Fruit fly (Drosophila melanogaster) whole organism, embryonic: ENCODE data around the gene Gnmt.

Source experiments
- Aef1 ChIP-seq: fragments of 200-800 bp; sonication (Bioruptor generic); IDR thresholded peaks from 3 replicates; pipeline ENCODE4 v1.3.6; 2022; ENCODE audit warnings: missing biosample characterization, missing genetic modification characterization
- Atf-2 ChIP-seq: fragments of 200-800 bp; sonication (Bioruptor generic); optimal IDR thresholded peaks from 2 replicates; lab custom pipeline; 2016; ENCODE audit warnings: missing biosample characterization, missing genetic modification characterization
- CG10267 ChIP-seq: fragments of 200-800 bp; sonication (Bioruptor generic); optimal IDR thresholded peaks from 2 replicates; lab custom pipeline; 2018; ENCODE audit warnings: missing biosample characterization, mild to moderate bottlenecking, missing genetic modification characterization, moderate library complexity
- CG10543 ChIP-seq: fragments of 200-800 bp; sonication (Bioruptor generic); optimal IDR thresholded peaks from 3 replicates; lab custom pipeline; 2017; ENCODE audit warnings: missing biosample characterization, mild to moderate bottlenecking, missing genetic modification characterization, moderate library complexity
- CG10565 ChIP-seq: fragments of 200-800 bp; sonication (Bioruptor generic); optimal IDR thresholded peaks from 3 replicates; lab custom pipeline; 2016; ENCODE audit warnings: missing biosample characterization, mild to moderate bottlenecking, missing genetic modification characterization
- CG10979 ChIP-seq: fragments of 200-800 bp; sonication (Bioruptor generic); optimal IDR thresholded peaks from 2 replicates; lab custom pipeline; 2018; ENCODE audit warnings: missing biosample characterization, mild to moderate bottlenecking, missing genetic modification characterization, moderate library complexity
- CG12299 ChIP-seq: fragments of 200-800 bp; sonication (Bioruptor generic); optimal IDR thresholded peaks from 2 replicates; lab custom pipeline; 2018; ENCODE audit warnings: missing biosample characterization, mild to moderate bottlenecking, missing genetic modification characterization
- CG12391 ChIP-seq: fragments of 200-800 bp; sonication (Bioruptor generic); optimal IDR thresholded peaks from 3 replicates; lab custom pipeline; 2018; ENCODE audit warnings: missing biosample characterization, mild to moderate bottlenecking, missing genetic modification characterization, moderate library complexity
- CG13624 ChIP-seq: fragments of 200-800 bp; sonication (Bioruptor generic); optimal IDR thresholded peaks from 2 replicates; lab custom pipeline; 2016; ENCODE audit warnings: missing biosample characterization, missing genetic modification characterization
- CG15514 ChIP-seq: fragments of 200-800 bp; sonication (Bioruptor generic); optimal IDR thresholded peaks from 3 replicates; lab custom pipeline; 2017; ENCODE audit warnings: missing biosample characterization, missing genetic modification characterization, mild to moderate bottlenecking, moderate library complexity, missing genetic modification reagents
- CG16813 ChIP-seq: fragments of 200-800 bp; sonication (Bioruptor generic); IDR thresholded peaks from 3 replicates; pipeline ENCODE4 v1.3.6; 2022; ENCODE audit warnings: missing biosample characterization, missing genetic modification characterization; ENCODE audit not compliant: partially characterized antibody
- CG18262 ChIP-seq: fragments of 200-800 bp; optimal IDR thresholded peaks from 3 replicates; lab custom pipeline; 2019; ENCODE audit warnings: missing biosample characterization, mild to moderate bottlenecking, missing genetic modification characterization, moderate library complexity
- CG1832 ChIP-seq: fragments of 200-800 bp; sonication (Bioruptor generic); optimal IDR thresholded peaks from 2 replicates; lab custom pipeline; 2017; ENCODE audit warnings: missing biosample characterization, mild to moderate bottlenecking, missing genetic modification characterization, inconsistent platforms
- CG2116 ChIP-seq: fragments of 200-800 bp; sonication (Bioruptor generic); optimal IDR thresholded peaks from 3 replicates; lab custom pipeline; 2018; ENCODE audit warnings: missing biosample characterization, mild to moderate bottlenecking, missing genetic modification characterization
- CG34224 ChIP-seq: fragments of 200-800 bp; sonication (Bioruptor generic); IDR thresholded peaks from 3 replicates; pipeline ENCODE4 v1.3.6; 2022; ENCODE audit warnings: missing biosample characterization, missing genetic modification characterization; ENCODE audit not compliant: partially characterized antibody
- CG34376 ChIP-seq: fragments of 200-800 bp; sonication (Bioruptor generic); optimal IDR thresholded peaks from 2 replicates; lab custom pipeline; 2018; ENCODE audit warnings: missing biosample characterization, mild to moderate bottlenecking, missing genetic modification characterization
- CG4360 ChIP-seq: fragments of 200-800 bp; sonication (Bioruptor generic); IDR thresholded peaks from 2 replicates; pipeline ENCODE4 v1.3.6; 2022; ENCODE audit warnings: missing biosample characterization, missing genetic modification characterization
- CG7372 ChIP-seq: fragments of 200-800 bp; sonication (Bioruptor generic); IDR thresholded peaks from 2 replicates; pipeline ENCODE4 v1.3.6; 2022; ENCODE audit warnings: missing biosample characterization, missing genetic modification characterization
- CG9215 ChIP-seq: fragments of 200-800 bp; sonication (Bioruptor generic); IDR thresholded peaks from 2 replicates; pipeline ENCODE4 v1.3.6; 2022; ENCODE audit warnings: missing biosample characterization, missing genetic modification characterization
- CG9797 ChIP-seq: fragments of 200-800 bp; sonication (Bioruptor generic); optimal IDR thresholded peaks from 3 replicates; lab custom pipeline; 2018; ENCODE audit warnings: missing biosample characterization, mild to moderate bottlenecking, missing genetic modification characterization
- CoRest ChIP-seq: fragments of 200-800 bp; sonication (Bioruptor generic); optimal IDR thresholded peaks from 3 replicates; lab custom pipeline; 2018; ENCODE audit warnings: missing biosample characterization, mild to moderate bottlenecking, missing genetic modification characterization, moderate library complexity
- Hmr ChIP-seq: fragments of 200-800 bp; sonication (Bioruptor generic); optimal IDR thresholded peaks from 3 replicates; lab custom pipeline; 2017; ENCODE audit warnings: mild to moderate bottlenecking, missing biosample characterization, missing genetic modification reagents, missing genetic modification characterization
- Lhr ChIP-seq: fragments of 200-800 bp; sonication (Bioruptor generic); optimal IDR thresholded peaks from 3 replicates; lab custom pipeline; 2017; ENCODE audit warnings: mild to moderate bottlenecking, missing biosample characterization, missing genetic modification reagents, missing genetic modification characterization
- MBD-R2 ChIP-seq: fragments of 200-800 bp; sonication (Bioruptor generic); IDR thresholded peaks from 2 replicates; pipeline ENCODE4 v1.3.6; 2022; ENCODE audit warnings: missing biosample characterization, missing genetic modification characterization
- MESR4 ChIP-seq: fragments of 200-800 bp; sonication (Bioruptor generic); optimal IDR thresholded peaks from 2 replicates; lab custom pipeline; 2018; ENCODE audit warnings: missing biosample characterization, mild to moderate bottlenecking, missing genetic modification characterization, moderate library complexity
- NfI ChIP-seq: fragments of 200-800 bp; sonication (Bioruptor generic); optimal IDR thresholded peaks from 3 replicates; lab custom pipeline; 2018; ENCODE audit warnings: missing biosample characterization, mild to moderate bottlenecking, missing genetic modification characterization, moderate library complexity
- PHDP ChIP-seq: fragments of 200-800 bp; sonication (Bioruptor generic); optimal IDR thresholded peaks from 3 replicates; lab custom pipeline; 2018; ENCODE audit warnings: missing biosample characterization, mild to moderate bottlenecking, missing genetic modification characterization, moderate library complexity
- Sin3A ChIP-seq: fragments of >200 bp; optimal IDR thresholded peaks from 2 replicates; lab custom pipeline; 2018
- Sry-δ ChIP-seq: fragments of 200-800 bp; sonication (Bioruptor generic); optimal IDR thresholded peaks from 2 replicates; lab custom pipeline; 2016; ENCODE audit warnings: missing biosample characterization, missing genetic modification characterization
- Ssrp ChIP-seq: fragments of 200-800 bp; sonication (Bioruptor generic); optimal IDR thresholded peaks from 2 replicates; lab custom pipeline; 2018; ENCODE audit warnings: missing biosample characterization, mild to moderate bottlenecking, missing genetic modification characterization, moderate library complexity
- Xrp1 ChIP-seq: fragments of 200-800 bp; sonication (Bioruptor generic); IDR thresholded peaks from 2 replicates; pipeline ENCODE4 v1.3.6; 2022; ENCODE audit warnings: missing biosample characterization, missing genetic modification characterization
- amos ChIP-seq: fragments of 200-800 bp; sonication (Bioruptor generic); IDR thresholded peaks from 2 replicates; pipeline ENCODE4 v1.3.6; 2022; ENCODE audit warnings: missing biosample characterization, missing genetic modification characterization; ENCODE audit not compliant: partially characterized antibody
- bbx ChIP-seq: fragments of 200-800 bp; sonication (Bioruptor generic); IDR thresholded peaks from 2 replicates; pipeline ENCODE4 v1.3.6; 2022; ENCODE audit warnings: missing biosample characterization, missing genetic modification characterization; ENCODE audit not compliant: partially characterized antibody
- bigmax ChIP-seq: fragments of 200-800 bp; sonication (Bioruptor generic); optimal IDR thresholded peaks from 2 replicates; lab custom pipeline; 2018; ENCODE audit warnings: missing biosample characterization, mild to moderate bottlenecking, missing genetic modification characterization
- hkb ChIP-seq, 2 experiments: fragments of 200-800 bp in 1 of 2; fragments of >200 bp in 1 of 2; sonication (Bioruptor generic) in 1 of 2; IDR thresholded peaks in 1 of 2; optimal IDR thresholded peaks in 1 of 2; 2 replicates each; pipeline versions ENCODE4 v1.3.6 to Lab custom; 2017 to 2022; ENCODE audit warnings: missing biosample characterization in 1 of 2, missing genetic modification characterization in 1 of 2
- inv ChIP-seq: fragments of 200-800 bp; sonication (Bioruptor generic); IDR thresholded peaks from 2 replicates; pipeline ENCODE4 v1.3.6; 2022; ENCODE audit warnings: missing biosample characterization, missing genetic modification characterization; ENCODE audit not compliant: partially characterized antibody
- lbe ChIP-seq: fragments of 200-800 bp; sonication (Bioruptor generic); optimal IDR thresholded peaks from 2 replicates; lab custom pipeline; 2016; ENCODE audit warnings: missing biosample characterization, mild to moderate bottlenecking, missing genetic modification characterization
- lola ChIP-seq, 3 experiments: fragments of >200 bp in 2 of 3; fragments of 200-800 bp in 1 of 3; sonication (Bioruptor generic) in 1 of 3; optimal IDR thresholded peaks; 2 replicates each; lab custom pipeline; 2017 to 2019; ENCODE audit warnings: missing biosample characterization in 3 of 3, missing genetic modification characterization in 3 of 3, mild to moderate bottlenecking in 1 of 3, moderate library complexity in 1 of 3
- nom ChIP-seq: fragments of 200-800 bp; sonication (Bioruptor generic); optimal IDR thresholded peaks from 2 replicates; lab custom pipeline; 2017; ENCODE audit warnings: missing biosample characterization, missing genetic modification characterization, mild to moderate bottlenecking, moderate library complexity, missing genetic modification reagents
- phol ChIP-seq: fragments of 200-800 bp; sonication (Bioruptor generic); optimal IDR thresholded peaks from 3 replicates; lab custom pipeline; 2018; ENCODE audit warnings: missing biosample characterization, mild to moderate bottlenecking, missing genetic modification characterization, moderate library complexity
- row ChIP-seq: fragments of 200-800 bp; sonication (Bioruptor generic); IDR thresholded peaks from 3 replicates; pipeline ENCODE4 v1.3.6; 2022; ENCODE audit warnings: missing biosample characterization, missing genetic modification characterization
- sens ChIP-seq: fragments of 200-800 bp; sonication (Bioruptor generic); peaks from one replicate; lab custom pipeline; 2016; ENCODE audit warnings: missing biosample characterization, missing genetic modification characterization
- sna ChIP-seq: fragments of 200-800 bp; sonication (Bioruptor generic); IDR thresholded peaks from 2 replicates; pipeline ENCODE4 v1.3.6; 2022; ENCODE audit warnings: missing biosample characterization, missing genetic modification characterization; ENCODE audit not compliant: partially characterized antibody
- sob ChIP-seq: fragments of 200-800 bp; sonication (Bioruptor generic); IDR thresholded peaks from 2 replicates; pipeline ENCODE4 v1.3.6; 2022; ENCODE audit warnings: missing biosample characterization, missing genetic modification characterization
- tll ChIP-seq, 2 experiments: fragments of 200-800 bp in 1 of 2; fragments of >200 bp in 1 of 2; sonication (Bioruptor generic) in 1 of 2; optimal IDR thresholded peaks; 2 replicates each; lab custom pipeline; 2017 to 2019; ENCODE audit warnings: missing biosample characterization in 2 of 2, missing genetic modification characterization in 2 of 2, mild to moderate bottlenecking in 1 of 2, moderate library complexity in 1 of 2
- trem ChIP-seq: fragments of 200-800 bp; optimal IDR thresholded peaks from 3 replicates; lab custom pipeline; 2019; ENCODE audit warnings: missing biosample characterization, mild to moderate bottlenecking, missing genetic modification characterization, moderate library complexity
- unc-4 ChIP-seq: fragments of 200-800 bp; sonication (Bioruptor generic); IDR thresholded peaks from 2 replicates; pipeline ENCODE4 v1.3.6; 2022; ENCODE audit warnings: missing biosample characterization, missing genetic modification characterization; ENCODE audit not compliant: partially characterized antibody

The Gnmt gene

DNA sequence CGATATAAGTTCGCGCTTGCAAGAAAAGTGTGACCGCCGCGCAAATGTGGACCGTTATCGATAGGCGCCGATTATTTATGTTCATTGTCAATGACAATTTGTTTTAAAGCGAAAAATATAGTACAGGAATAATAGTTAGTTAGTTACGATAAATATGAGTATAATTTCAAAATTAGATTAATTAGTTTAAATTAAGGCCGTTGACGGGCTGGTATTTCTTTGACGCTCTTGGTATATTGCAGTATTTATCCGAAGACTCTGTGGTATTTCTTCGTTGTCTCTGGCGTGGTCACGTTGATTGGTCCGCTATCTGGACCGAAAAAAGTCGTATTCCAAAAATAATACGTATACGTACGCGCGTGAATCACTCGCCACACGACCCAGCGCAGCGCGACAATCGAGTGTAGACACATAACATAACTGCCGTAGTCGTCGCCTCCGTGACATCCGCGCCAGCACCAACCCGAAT lies 23.2 kb downstream of the Gnmt start (continued):
- TF ChIP-seq row (GFP tag; lab: Robert Waterston, UW) (0 out of 3 replicates have a peak, but pooled peaks have one; percentile 12), CoRest (peak; percentile 24), tll (GFP tag; optimal IDR thresholded peaks at IDR 0.05; lab: Kevin White, UChicago) (peak in 1 of 2 experiments; percentile 2), sens (GFP tag; lab: Kevin White, UChicago) (peak; percentile 76), CG13624 (GFP tag; lab: Kevin White, UChicago) (no peak), trem (tag; lab: Kevin White, UChicago) (peak; percentile 78), hkb (optimal IDR thresholded peaks at IDR 0.05; lab: Kevin White, UChicago) (peak; percentile 21), hkb (GFP tag; IDR thresholded peaks at IDR 0.05; lab: Robert Waterston, UW) (no peak; the same call in 1 of the 2 replicates), amos (GFP tag; lab: Robert Waterston, UW) (peak; percentile 53), CG34376 (peak; percentile 37), CG10979 (tag; lab: Kevin White, UChicago) (peak; percentile 28), CG7372 (GFP tag; lab: Robert Waterston, UW) (peak; percentile 53; the same call in 1 of the 2 replicates), nom (peak; percentile 40), unc-4 (peak; percentile 70), Lhr (GFP tag; lab: Kevin White, UChicago) (peak; percentile 74), sob (GFP tag; lab: Robert Waterston, UW) (0 out of 2 replicates have a peak, but pooled peaks have one; percentile 9), lola (GFP tag; optimal IDR thresholded peaks at IDR 0.05; lab: Kevin White, UChicago) (no peak), CG2116 (GFP tag; lab: Kevin White, UChicago) (peak; percentile 70), Sin3A (lab: Kevin White, UChicago) (peak; percentile 94), MBD-R2 (GFP tag; lab: Robert Waterston, UW) (peak; percentile 41; the same call in 1 of the 2 replicates), CG15514 (GFP tag; lab: Kevin White, UChicago) (peak; percentile 37), MESR4 (GFP tag; lab: Kevin White, UChicago) (peak; percentile 94), Xrp1 (GFP tag; lab: Robert Waterston, UW) (no peak), CG9215 (GFP tag; lab: Robert Waterston, UW) (no peak), Sry-δ (GFP tag; lab: Kevin White, UChicago) (peak; percentile 57), CG4360 (GFP tag; lab: Robert Waterston, UW) (no peak), Hmr (peak; percentile 6), CG16813 (peak; percentile 68), inv (GFP tag; lab: Robert Waterston, UW) (peak; percentile 29; the same call in 1 of the 2 replicates), PHDP (tag; lab: Kevin White, UChicago) (peak; percentile 27), bbx (GFP tag; lab: Robert Waterston, UW) (peak; percentile 43; the same call in 1 of the 2 replicates), Ssrp (tag; lab: Kevin White, UChicago) (no peak), lbe (GFP tag; lab: Kevin White, UChicago) (peak; percentile 48), CG34224 (GFP tag; lab: Robert Waterston, UW) (peak; percentile 51; the same call in 2 of the 3 replicates), phol (tag; lab: Kevin White, UChicago) (peak; percentile 40), CG10565 (GFP tag; lab: Kevin White, UChicago) (no peak), CG12391 (tag; lab: Kevin White, UChicago) (peak; percentile 42), Aef1 (GFP tag; lab: Robert Waterston, UW) (no peak), bigmax (GFP tag; lab: Kevin White, UChicago) (no peak), CG10267 (tag; lab: Kevin White, UChicago) (peak; percentile 59), CG1832 (GFP tag; lab: Kevin White, UChicago) (no peak), CG12299 (peak; percentile 12), Atf-2 (GFP tag; lab: Kevin White, UChicago) (no peak), CG10543 (peak; percentile 16), sna (GFP tag; lab: Robert Waterston, UW) (0 out of 2 replicates have a peak, but pooled peaks have one; percentile 41), NfI (GFP tag; lab: Kevin White, UChicago) (no peak), CG9797 (GFP tag; lab: Kevin White, UChicago) (peak; percentile 99), CG18262 (tag; lab: Kevin White, UChicago) (peak; percentile 5)
